Worm (Caenorhabditis elegans): ENCODE data around the gene C32A9.1.

The C32A9.1 gene

DNA sequence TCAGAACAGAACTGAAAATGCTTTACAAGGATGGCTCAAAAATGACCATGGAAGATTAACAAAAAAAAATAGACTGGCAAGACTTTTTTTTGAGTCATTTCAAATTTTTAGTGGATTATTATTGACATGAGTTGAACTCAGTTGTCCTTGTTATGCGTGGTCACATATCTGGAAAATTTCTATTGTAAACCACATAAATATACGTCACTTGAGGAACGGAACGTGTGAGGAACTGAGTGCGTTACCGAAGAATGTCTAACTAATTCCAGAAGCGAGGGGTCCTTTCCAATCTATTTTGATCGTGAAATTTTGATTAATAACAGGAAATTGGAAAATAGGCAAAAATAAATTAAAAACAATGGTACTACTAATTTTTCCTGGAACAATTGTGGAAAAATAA is 2.4 kb upstream of the C32A9.1 start:
- TF ChIP-seq akir-1 (GFP tag; optimal IDR thresholded peaks at IDR 0.05) (no peak), madf-6 (GFP tag; IDR thresholded peaks at IDR 0.05) (no peak), B0261.1 (tag; optimal IDR thresholded peaks at IDR 0.05) (no peak), lsy-27 (tag; optimal IDR thresholded peaks at IDR 0.05; ENCODE audit: borderline replicate concordance, insufficient read depth) (no peak), nhr-120 (GFP tag; IDR thresholded peaks at IDR 0.05) (no peak), ztf-3 (GFP tag; optimal IDR thresholded peaks at IDR 0.05) (no peak), Y53G8AR.9 (GFP tag; conservative IDR thresholded peaks at IDR 0.05) (no peak), ztf-28 (GFP tag; IDR thresholded peaks at IDR 0.05) (no peak), F10E7.11 (tag; optimal IDR thresholded peaks at IDR 0.05) (no peak), sdz-38 (tag; optimal IDR thresholded peaks at IDR 0.05) (no peak), madf-3 (GFP tag; IDR thresholded peaks at IDR 0.05) (no peak), cebp-2 (GFP tag; IDR thresholded peaks at IDR 0.05) (no peak), K12H6.12 (tag; optimal IDR thresholded peaks at IDR 0.05) (no peak), nhr-27 (tag; optimal IDR thresholded peaks at IDR 0.05) (no peak), Y53F4B.3 (GFP tag; IDR thresholded peaks at IDR 0.05) (no peak), nhr-80 (tag; optimal IDR thresholded peaks at IDR 0.05) (no peak), rpc-1 (optimal IDR thresholded peaks at IDR 0.05) (no peak), rpc-1 (tag; optimal IDR thresholded peaks at IDR 0.05) (no peak), Y67H2A.10 (GFP tag; conservative IDR thresholded peaks at IDR 0.05) (no peak), ceh-91 (GFP tag; IDR thresholded peaks at IDR 0.05) (no peak)

- TF ChIP-seq efl-1 (GFP tag; optimal IDR thresholded peaks at IDR 0.05) (no peak), nfya-2 (GFP tag; IDR thresholded peaks at IDR 0.05) (no peak), let-526 (GFP tag; IDR thresholded peaks at IDR 0.05) (no peak), C06A6.2 (GFP tag; conservative IDR thresholded peaks at IDR 0.05) (no peak), F22D6.2 (tag; optimal IDR thresholded peaks at IDR 0.05) (no peak), Y56A3A.18 (GFP tag; IDR thresholded peaks at IDR 0.05) (no peak), K11D2.4 (GFP tag; IDR thresholded peaks at IDR 0.05) (no peak)
Observed at ce11 chrX:10254068-10254467, 5.9 kb downstream of the C32A9.1 start.

ce11 chrX:10252781-10253180 is 7.2 kb downstream of the C32A9.1 start, which contains the start of gene C14H10.2:
C14H10.2 (minus strand) TSS chrX:10252881.
- TF ChIP-seq die-1 (tag; optimal IDR thresholded peaks at IDR 0.05) (no peak), mel-28 (tag; optimal IDR thresholded peaks at IDR 0.05; ENCODE audit: borderline replicate concordance) (no peak), lin-35 (GFP tag; optimal IDR thresholded peaks at IDR 0.05) (no peak), F49E8.2 (tag; optimal IDR thresholded peaks at IDR 0.05; ENCODE audit: insufficient read depth) (no peak), Y53F4B.3 (GFP tag; IDR thresholded peaks at IDR 0.05) (no peak), Y95B8A.8 (GFP tag; IDR thresholded peaks at IDR 0.05) (no peak), cebp-1 (GFP tag; IDR thresholded peaks at IDR 0.05) (no peak), cebp-1 (tag; optimal IDR thresholded peaks at IDR 0.05) (no peak), C06A6.2 (GFP tag; conservative IDR thresholded peaks at IDR 0.05) (no peak), ets-4 (GFP tag; optimal IDR thresholded peaks at IDR 0.05) (no peak), ztf-26 (tag; optimal IDR thresholded peaks at IDR 0.05) (no peak), efl-1 (GFP tag; optimal IDR thresholded peaks at IDR 0.05) (no peak), snpc-1.1 (tag; optimal IDR thresholded peaks at IDR 0.05; ENCODE audit: insufficient read depth) (no peak), dpff-1 (tag; optimal IDR thresholded peaks at IDR 0.05) (no peak), Y79H2A.3 (GFP tag; conservative IDR thresholded peaks at IDR 0.05) (no peak), ceh-58 (GFP tag; IDR thresholded peaks at IDR 0.05) (no peak), snpc-4 (GFP tag; optimal IDR thresholded peaks at IDR 0.05) (no peak), snpc-4 (tag; optimal IDR thresholded peaks at IDR 0.05) (no peak)
